Worm (Caenorhabditis elegans) whole organism, midembryonic: Measurements from ENCODE around the gene T05C12.15.

ENCODE experiments used
- cog-1 ChIP-seq: sonication (generic microtip); optimal IDR thresholded peaks from 2 replicates; lab custom pipeline; 2016; ENCODE audit warnings: missing genetic modification characterization, missing compliant biosample characterization
- tab-1 ChIP-seq: fragments of 200-800 bp; sonication (Bioruptor generic); IDR thresholded peaks from 2 replicates; pipeline ENCODE4 v1.3.6; 2022; ENCODE audit warnings: missing genetic modification characterization, missing compliant biosample characterization

ce11 chrII:8174148-8174547, 4.8 kb downstream of the T05C12.15 start:
- no peak for TF ChIP-seq cog-1
- no peak for TF ChIP-seq tab-1 (GFP tag; lab: Robert Waterston, UW)
